Fruit fly (Drosophila melanogaster): ENCODE results near the gene CG43145.

DNA sequence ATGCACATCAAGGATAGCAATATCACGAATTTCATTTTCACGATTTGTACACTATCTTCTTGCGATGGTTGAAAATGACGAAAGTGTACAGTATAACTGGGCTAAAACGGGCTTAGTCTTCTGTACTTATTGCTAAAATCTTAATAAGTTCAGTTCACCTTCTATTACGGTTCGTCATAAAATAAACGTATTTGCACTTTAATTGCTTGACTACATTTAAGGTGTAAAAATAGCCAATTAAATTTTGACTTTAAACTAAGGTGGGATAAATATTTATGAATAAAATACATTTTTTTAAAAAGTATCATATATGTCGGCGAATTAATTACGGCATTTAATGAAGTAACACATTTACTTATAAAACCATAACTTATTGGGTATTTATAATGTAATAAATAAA lies 32.0 kb upstream of the CG43145 start, which contains the start of gene Sfp24Bb:
- TF ChIP-seq CG7368 (GFP tag; optimal IDR thresholded peaks at IDR 0.05) = no peak
- no peak for TF ChIP-seq pdm3 (GFP tag; optimal IDR thresholded peaks at IDR 0.05)
- TF ChIP-seq spab (GFP tag; optimal IDR thresholded peaks at IDR 0.05) = no peak
- TF ChIP-seq CG6808 (GFP tag; optimal IDR thresholded peaks at IDR 0.05) = no peak
- TF ChIP-seq lz (GFP tag; optimal IDR thresholded peaks at IDR 0.05) = no peak
- TF ChIP-seq CG11762 (GFP tag; optimal IDR thresholded peaks at IDR 0.05; ENCODE audit: insufficient read depth) = no peak
- no peak for TF ChIP-seq Hr39 (GFP tag; optimal IDR thresholded peaks at IDR 0.05)
- no peak for TF ChIP-seq Gug (GFP tag; IDR thresholded peaks at IDR 0.05)
- no peak for TF ChIP-seq svp (GFP tag)
- no peak for TF ChIP-seq CG11294 (GFP tag; IDR thresholded peaks at IDR 0.05)
- TF ChIP-seq CG8632 (GFP tag; optimal IDR thresholded peaks at IDR 0.05) = no peak
- no peak for TF ChIP-seq CG6276 (GFP tag; optimal IDR thresholded peaks at IDR 0.05)
- no peak for TF ChIP-seq CG10631 (GFP tag; optimal IDR thresholded peaks at IDR 0.05)
